Fruit fly (Drosophila melanogaster): ENCODE results near the gene CG9590.

Gene CG9590

dm6 chr3R:15793372-15793802, 6.9 kb downstream of the CG9590 start, which contains the start of gene nsl1 (continued):
- TF ChIP-seq Met (GFP tag; optimal IDR thresholded peaks at IDR 0.05) (peak; percentile 37), Hr38 (GFP tag; optimal IDR thresholded peaks at IDR 0.05) (no peak), dac (GFP tag; optimal IDR thresholded peaks at IDR 0.05) (no peak), achi (GFP tag; optimal IDR thresholded peaks at IDR 0.05) (peak; percentile 13), Eip75B (GFP tag; optimal IDR thresholded peaks at IDR 0.05) (no peak), CG1621 (tag; optimal IDR thresholded peaks at IDR 0.05) (peak; percentile 69), Ets21C (GFP tag; optimal IDR thresholded peaks at IDR 0.05) (no peak), CG11762 (GFP tag; optimal IDR thresholded peaks at IDR 0.05; ENCODE audit: insufficient read depth) (no peak), CG6854 (GFP tag; optimal IDR thresholded peaks at IDR 0.05) (peak; percentile 25), fd85E (GFP tag; optimal IDR thresholded peaks at IDR 0.05) (no peak), CG6792 (GFP tag; optimal IDR thresholded peaks at IDR 0.05) (no peak), Eip93F (GFP tag; optimal IDR thresholded peaks at IDR 0.05) (no peak), CG8319 (GFP tag; optimal IDR thresholded peaks at IDR 0.05) (no peak)

- peak; percentile 39 for TF ChIP-seq CG10669 (GFP tag; optimal IDR thresholded peaks at IDR 0.05)
- peak; percentile 14 for TF ChIP-seq CG6792 (GFP tag; optimal IDR thresholded peaks at IDR 0.05)
- peak; percentile 47 for TF ChIP-seq CG3919 (GFP tag; optimal IDR thresholded peaks at IDR 0.05)
- TF ChIP-seq pdm3 (GFP tag; optimal IDR thresholded peaks at IDR 0.05) = no peak
- TF ChIP-seq net (GFP tag; optimal IDR thresholded peaks at IDR 0.05) = peak; percentile 28
- no peak for TF ChIP-seq Eip93F (GFP tag; optimal IDR thresholded peaks at IDR 0.05)
- peak; percentile 38 for TF ChIP-seq Ets96B (tag; optimal IDR thresholded peaks at IDR 0.05)
- peak; percentile 40 for TF ChIP-seq Sox14 (GFP tag; optimal IDR thresholded peaks at IDR 0.05)
- TF ChIP-seq CG6808 (GFP tag; optimal IDR thresholded peaks at IDR 0.05) = peak; percentile 33
- peak; percentile 68 for TF ChIP-seq CG1621 (tag; optimal IDR thresholded peaks at IDR 0.05)
- TF ChIP-seq Hr39 (GFP tag; optimal IDR thresholded peaks at IDR 0.05) = no peak
- TF ChIP-seq acj6 (GFP tag; optimal IDR thresholded peaks at IDR 0.05) = peak; percentile 9
- TF ChIP-seq CG8119 (GFP tag; IDR thresholded peaks at IDR 0.05) = 0 out of 3 replicates have a peak, but pooled peaks have one; percentile 14
- TF ChIP-seq CG34406 (GFP tag; optimal IDR thresholded peaks at IDR 0.05) = peak; percentile 37
- no peak for TF ChIP-seq Sox15 (GFP tag; optimal IDR thresholded peaks at IDR 0.05)
- peak; percentile 51; the same call in 1 of the 3 replicates for TF ChIP-seq CG6163 (GFP tag; IDR thresholded peaks at IDR 0.05)
- peak; percentile 61 for TF ChIP-seq vri (GFP tag; optimal IDR thresholded peaks at IDR 0.05)
- TF ChIP-seq ss (GFP tag; optimal IDR thresholded peaks at IDR 0.05) = peak in 1 of 2 experiments; percentile 68
- peak; percentile 95 for TF ChIP-seq fkh (GFP tag; optimal IDR thresholded peaks at IDR 0.05)
- TF ChIP-seq Lpt (GFP tag; optimal IDR thresholded peaks at IDR 0.05) = peak; percentile 64
- peak; percentile 18 for TF ChIP-seq topi (GFP tag; optimal IDR thresholded peaks at IDR 0.05)
- peak; percentile 35 for TF ChIP-seq achi (GFP tag; optimal IDR thresholded peaks at IDR 0.05)
- TF ChIP-seq CG6854 (GFP tag; optimal IDR thresholded peaks at IDR 0.05) = peak; percentile 47
- TF ChIP-seq CG7368 (GFP tag; optimal IDR thresholded peaks at IDR 0.05) = no peak
- peak in 1 of 2 experiments; percentile 11 for TF ChIP-seq salr (GFP tag; optimal IDR thresholded peaks at IDR 0.05)
- peak; percentile 73 for TF ChIP-seq Eip78C (GFP tag)
- no peak for TF ChIP-seq CG11902 (GFP tag; optimal IDR thresholded peaks at IDR 0.05)
- peak; percentile 35; the same call in 1 of the 2 replicates for TF ChIP-seq CG15336 (GFP tag; IDR thresholded peaks at IDR 0.05)
- peak; percentile 40 for TF ChIP-seq esn (GFP tag; optimal IDR thresholded peaks at IDR 0.05)
Observed at dm6 chr3R:15794258-15794727, 7.8 kb downstream of the CG9590 start.

- TF ChIP-seq Gug (GFP tag; IDR thresholded peaks at IDR 0.05) = no peak
- TF ChIP-seq Eip78C (GFP tag) = peak; percentile 10
Observed at dm6 chr3R:15802006-15802405, 15.5 kb downstream of the CG9590 start, which contains the start of gene CG9593. Gene CG9593 (plus strand): TSS chr3R:15802275.

Data from whole organism, prepupa.